Worm (Caenorhabditis elegans): ENCODE results near the gene K05B2.2.

DNA sequence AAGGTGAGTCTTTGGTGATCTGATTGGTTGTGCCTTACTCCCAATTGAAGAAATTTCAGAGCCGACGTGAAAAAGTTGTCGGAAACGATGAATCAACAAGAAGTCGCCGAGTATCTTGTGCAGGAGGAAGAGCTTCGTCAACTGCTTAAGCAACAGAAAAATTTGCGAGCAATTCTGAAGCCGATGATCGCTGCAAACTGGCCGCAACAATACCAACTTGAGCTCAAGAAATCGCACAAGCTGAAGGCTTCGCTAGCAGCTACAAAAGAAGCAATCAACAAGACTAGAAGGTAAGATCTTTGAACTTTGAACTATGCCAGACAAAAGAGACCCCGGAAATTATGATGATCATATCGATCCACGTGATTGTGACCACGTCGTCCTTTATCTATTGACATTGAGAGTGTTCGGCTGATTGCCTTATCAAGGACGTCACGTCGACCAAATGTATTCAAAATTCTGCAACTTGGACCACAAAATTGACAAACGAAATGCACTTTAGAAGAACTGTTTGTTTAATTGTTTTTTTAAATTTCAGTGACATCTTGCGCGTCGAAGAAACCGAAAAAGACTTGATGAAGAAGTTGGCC is 5.5 kb downstream of the K05B2.2 start:
- TF ChIP-seq lin-35 (GFP tag; optimal IDR thresholded peaks at IDR 0.05) (no peak), fkh-10 (GFP tag; optimal IDR thresholded peaks at IDR 0.05) (no peak), nhr-19 (GFP tag; conservative IDR thresholded peaks at IDR 0.05) (no peak)

Measured in whole organism, L1 larva.